Worm (Caenorhabditis elegans): Measurements from ENCODE around the gene srd-33.
A peak's percentile ranks its signal among the peaks of the same experiment; 100 is the strongest.

Gene srd-33

DNA sequence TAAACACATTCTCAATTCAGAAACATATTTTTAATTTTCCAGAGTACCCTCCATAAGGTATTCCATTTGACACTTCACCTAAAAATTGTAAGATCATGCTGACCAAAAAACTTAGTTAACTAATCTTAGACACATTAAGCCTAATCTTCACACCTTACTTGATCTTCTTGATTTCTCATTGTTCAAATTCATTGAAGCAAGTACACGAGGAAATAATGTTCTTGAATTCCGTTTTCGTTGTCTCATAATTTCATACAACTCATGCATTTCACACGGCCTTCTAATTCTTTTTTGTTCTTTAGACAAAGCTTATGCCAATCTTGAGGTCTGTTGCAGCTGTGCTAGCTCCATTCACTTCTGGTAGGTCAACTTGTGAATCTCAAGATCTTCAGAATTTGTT lies at the start of gene srd-33:
Gene srd-33 (plus strand): TSS at position 301 of the 400 bp plus-strand sequence.
- TF ChIP-seq dao-5 (tag; optimal IDR thresholded peaks at IDR 0.05) (no peak), W03F9.2 (tag; optimal IDR thresholded peaks at IDR 0.05) (no peak), him-1 (tag; optimal IDR thresholded peaks at IDR 0.05) (no peak)

DNA sequence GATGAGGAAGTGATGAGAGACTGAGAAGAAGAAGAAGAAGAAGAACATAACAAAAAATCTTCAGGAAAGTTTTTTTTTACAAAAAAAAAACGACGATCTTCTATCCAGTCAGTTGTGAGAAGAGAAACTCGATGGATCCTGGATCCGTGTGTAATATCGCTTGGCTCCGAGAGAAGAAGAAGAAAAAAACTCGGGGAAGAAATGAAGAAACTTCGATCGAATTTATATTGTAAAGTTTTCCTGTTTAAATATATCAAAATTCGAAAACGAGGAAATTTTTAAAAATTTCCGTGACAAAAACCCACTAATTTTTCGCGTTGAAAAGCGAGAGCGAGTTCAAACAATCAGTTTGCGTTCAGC lies 48.8 kb upstream of the srd-33 start, which contains the start of gene adss-1:
Gene adss-1 (minus strand): TSS at position 101 of the 360 bp plus-strand sequence.
- no peak for TF ChIP-seq dao-5 (tag; optimal IDR thresholded peaks at IDR 0.05)
- TF ChIP-seq W03F9.2 (tag; optimal IDR thresholded peaks at IDR 0.05), result no peak
- no peak for TF ChIP-seq him-1 (tag; optimal IDR thresholded peaks at IDR 0.05)

ce11 chrV:4823683-4824391 lies 48.3 kb upstream of the srd-33 start:
- TF ChIP-seq him-1 (tag; optimal IDR thresholded peaks at IDR 0.05), result peak; percentile 0
- TF ChIP-seq W03F9.2 (tag; optimal IDR thresholded peaks at IDR 0.05), result peak; percentile 11
- TF ChIP-seq dao-5 (tag; optimal IDR thresholded peaks at IDR 0.05), result no peak

ce11 chrV:4826710-4827380 lies 45.2 kb upstream of the srd-33 start, which contains the start of the genes hsp-6 and C37H5.5:
Gene hsp-6 (minus strand): TSS chrV:4826760.
Gene C37H5.5 (plus strand): TSS chrV:4827360.
- TF ChIP-seq dao-5 (tag; optimal IDR thresholded peaks at IDR 0.05) (no peak), him-1 (tag; optimal IDR thresholded peaks at IDR 0.05) (peak; percentile 14), W03F9.2 (tag; optimal IDR thresholded peaks at IDR 0.05) (peak; percentile 93)

- no peak for TF ChIP-seq dao-5 (tag; optimal IDR thresholded peaks at IDR 0.05)
- TF ChIP-seq W03F9.2 (tag; optimal IDR thresholded peaks at IDR 0.05), result no peak
- no peak for TF ChIP-seq him-1 (tag; optimal IDR thresholded peaks at IDR 0.05)
These were observed 37.8 kb upstream of the srd-33 start, which contains the start of gene C37H5.14 for ce11 chrV:4834277-4834676. Gene C37H5.14 (minus strand): TSS chrV:4834377.

ce11 chrV:4839913-4840312 lies 32.2 kb upstream of the srd-33 start, which contains the start of gene nas-9:
Gene nas-9 (minus strand): TSS chrV:4840013.
- no peak for TF ChIP-seq him-1 (tag; optimal IDR thresholded peaks at IDR 0.05)
- TF ChIP-seq dao-5 (tag; optimal IDR thresholded peaks at IDR 0.05), result no peak

ce11 chrV:4841179-4841578 lies 30.9 kb upstream of the srd-33 start, which contains the start of gene cwp-1:
Gene cwp-1 (minus strand): TSS chrV:4841279.
- TF ChIP-seq him-1 (tag; optimal IDR thresholded peaks at IDR 0.05) (no peak), dao-5 (tag; optimal IDR thresholded peaks at IDR 0.05) (no peak), W03F9.2 (tag; optimal IDR thresholded peaks at IDR 0.05) (no peak)

- TF ChIP-seq W03F9.2 (tag; optimal IDR thresholded peaks at IDR 0.05) (no peak), him-1 (tag; optimal IDR thresholded peaks at IDR 0.05) (no peak), dao-5 (tag; optimal IDR thresholded peaks at IDR 0.05) (no peak)
These were observed 29.5 kb upstream of the srd-33 start, which contains the start of the genes cwp-2 and cwp-3 for ce11 chrV:4842544-4842943. Gene cwp-2 (minus strand): TSS chrV:4842644. Gene cwp-3 (plus strand): TSS chrV:4842836.

ce11 chrV:4844591-4844990 lies 27.5 kb upstream of the srd-33 start, which contains the start of gene abhd-5.2:
Gene abhd-5.2 (plus strand): TSS chrV:4844685.
- TF ChIP-seq him-1 (tag; optimal IDR thresholded peaks at IDR 0.05) (no peak), dao-5 (tag; optimal IDR thresholded peaks at IDR 0.05) (no peak), W03F9.2 (tag; optimal IDR thresholded peaks at IDR 0.05) (peak; percentile 11)

DNA sequence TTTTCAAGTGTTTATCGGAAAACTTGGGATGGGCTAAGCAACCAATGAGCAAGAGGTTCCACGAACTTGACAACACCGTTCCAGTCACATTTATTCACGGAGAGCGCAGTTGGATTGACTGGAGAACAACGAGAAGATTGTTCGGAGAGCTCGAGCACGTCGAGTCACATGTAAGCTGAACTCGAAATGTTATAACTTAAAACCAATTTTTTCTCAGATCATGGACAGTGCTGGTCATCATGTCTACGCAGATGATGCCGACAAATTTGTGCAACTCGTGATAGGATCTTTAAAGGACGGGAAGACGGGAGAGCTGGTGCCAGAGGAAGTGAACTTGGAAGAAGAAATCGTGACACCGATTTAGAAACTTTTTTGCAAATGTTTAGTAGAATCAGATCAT lies 25.6 kb upstream of the srd-33 start:
- TF ChIP-seq W03F9.2 (tag; optimal IDR thresholded peaks at IDR 0.05) (no peak), dao-5 (tag; optimal IDR thresholded peaks at IDR 0.05) (no peak), him-1 (tag; optimal IDR thresholded peaks at IDR 0.05) (no peak)

DNA sequence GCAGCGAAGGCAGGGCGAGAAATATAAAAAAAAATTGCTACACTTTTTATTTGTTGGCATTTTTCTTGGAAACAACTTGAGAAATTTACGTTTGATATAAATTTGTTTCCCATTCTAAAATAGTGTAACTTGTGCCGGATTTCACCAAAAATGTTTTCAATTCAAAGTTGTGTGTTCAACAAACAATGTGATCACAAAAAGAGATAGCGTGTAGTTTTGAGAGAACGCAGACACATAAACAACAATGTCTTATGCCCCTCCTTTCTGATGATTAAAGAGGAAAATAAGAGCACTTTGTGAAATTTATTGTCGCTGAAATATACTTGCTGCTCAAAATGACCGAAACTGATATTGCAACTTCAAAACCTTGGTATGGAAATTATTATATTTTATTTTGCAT lies 24.7 kb upstream of the srd-33 start, which contains the start of gene abhd-5.1:
Gene abhd-5.1 (plus strand): TSS at position 230 of the 400 bp plus-strand sequence.
- peak; percentile 20 for TF ChIP-seq W03F9.2 (tag; optimal IDR thresholded peaks at IDR 0.05)
- TF ChIP-seq him-1 (tag; optimal IDR thresholded peaks at IDR 0.05), result no peak

DNA sequence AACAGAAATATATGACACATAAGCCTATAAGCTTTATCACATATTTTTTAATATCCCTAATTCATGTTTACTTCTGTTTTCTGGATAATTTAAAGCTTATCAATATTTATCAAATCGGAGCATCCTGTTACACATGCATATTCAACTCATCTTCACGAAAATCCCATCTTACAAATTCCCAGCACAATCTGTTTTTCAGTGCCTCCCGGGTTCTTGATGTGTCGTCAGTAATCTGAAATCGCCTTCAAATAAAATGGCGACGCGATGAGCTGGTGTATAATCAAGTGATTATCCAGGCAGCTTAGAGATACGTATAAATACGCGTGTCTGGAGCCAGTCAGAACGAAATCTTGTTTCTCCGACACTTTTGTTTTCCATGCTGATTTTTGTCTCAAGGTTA lies 21.6 kb upstream of the srd-33 start:
- TF ChIP-seq dao-5 (tag; optimal IDR thresholded peaks at IDR 0.05) (no peak), W03F9.2 (tag; optimal IDR thresholded peaks at IDR 0.05) (no peak), him-1 (tag; optimal IDR thresholded peaks at IDR 0.05) (no peak)

DNA sequence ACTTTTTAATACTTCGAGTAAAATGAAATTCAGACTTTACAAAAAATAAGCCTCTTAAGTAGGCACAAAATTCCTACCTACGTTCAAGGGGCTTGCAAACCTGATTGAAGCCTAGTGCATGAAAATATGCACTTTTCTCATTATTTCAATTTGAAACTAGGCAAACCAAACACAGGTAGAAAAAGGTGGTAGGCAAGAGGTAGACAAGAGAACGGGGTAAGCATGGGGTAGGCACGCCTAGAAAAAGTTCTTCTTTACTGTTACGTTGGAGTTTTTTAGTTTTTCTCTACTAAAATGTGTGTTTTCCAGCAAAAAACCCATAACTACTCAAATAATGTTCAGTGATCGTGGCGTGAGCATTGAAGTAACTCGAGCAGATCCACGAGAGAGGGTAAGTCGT lies 21.0 kb upstream of the srd-33 start, which contains the start of gene nex-4:
Gene nex-4 (plus strand): TSS at position 301 of the 400 bp plus-strand sequence.
- no peak for TF ChIP-seq W03F9.2 (tag; optimal IDR thresholded peaks at IDR 0.05)
- TF ChIP-seq him-1 (tag; optimal IDR thresholded peaks at IDR 0.05), result no peak
- TF ChIP-seq dao-5 (tag; optimal IDR thresholded peaks at IDR 0.05), result no peak

DNA sequence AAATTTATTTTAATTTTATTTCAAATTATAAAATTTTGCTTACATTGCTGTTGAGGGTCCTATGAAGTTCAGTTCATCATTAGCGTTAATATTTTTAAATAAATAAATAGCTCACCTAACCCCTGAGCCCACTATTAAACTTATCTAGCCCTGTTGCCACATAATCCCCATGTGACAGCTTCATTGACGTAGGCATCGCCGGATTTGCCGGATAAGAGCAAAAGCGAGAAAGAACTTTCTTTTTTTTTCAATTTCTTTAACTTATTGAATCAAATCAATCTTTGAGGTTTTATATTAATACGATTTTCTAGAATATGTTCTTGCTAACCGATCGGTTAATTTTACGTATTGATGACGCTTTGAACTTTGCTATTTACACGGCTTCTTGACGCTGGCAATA lies 20.1 kb upstream of the srd-33 start:
- no peak for TF ChIP-seq dao-5 (tag; optimal IDR thresholded peaks at IDR 0.05)
- no peak for TF ChIP-seq W03F9.2 (tag; optimal IDR thresholded peaks at IDR 0.05)
- TF ChIP-seq him-1 (tag; optimal IDR thresholded peaks at IDR 0.05), result no peak
